Fruit fly (Drosophila melanogaster) whole organism, embryonic: ENCODE data around the gene CG7239.

ENCODE experiments used
- Bdp1 ChIP-seq: fragments of 200-800 bp; sonication (Bioruptor generic); optimal IDR thresholded peaks from 3 replicates; lab custom pipeline; 2016; ENCODE audit warnings: missing biosample characterization, missing genetic modification characterization
- BtbVII ChIP-seq: fragments of 200-800 bp; sonication (Bioruptor generic); optimal IDR thresholded peaks from 3 replicates; lab custom pipeline; 2017; ENCODE audit warnings: missing biosample characterization, mild to moderate bottlenecking, missing genetic modification characterization
- CG10366 ChIP-seq: fragments of 200-800 bp; sonication (Bioruptor generic); IDR thresholded peaks from 2 replicates; pipeline ENCODE4 v1.3.6; 2022; ENCODE audit warnings: missing biosample characterization, missing genetic modification characterization
- CG11398 ChIP-seq: fragments of 200-800 bp; sonication (Bioruptor generic); optimal IDR thresholded peaks from 2 replicates; lab custom pipeline; 2016; ENCODE audit warnings: missing biosample characterization, missing genetic modification characterization
- CG11456 ChIP-seq: fragments of 200-800 bp; sonication (Bioruptor generic); IDR thresholded peaks from 3 replicates; pipeline ENCODE4 v1.3.6; 2022; ENCODE audit warnings: missing biosample characterization, missing genetic modification characterization
- CG14014 ChIP-seq: fragments of 200-800 bp; sonication (Bioruptor generic); IDR thresholded peaks from 2 replicates; pipeline ENCODE4 v1.3.6; 2022; ENCODE audit warnings: missing biosample characterization, missing genetic modification characterization
- CG15073 ChIP-seq: fragments of 200-800 bp; sonication (Bioruptor generic); optimal IDR thresholded peaks from 2 replicates; lab custom pipeline; 2016; ENCODE audit warnings: missing biosample characterization, missing genetic modification characterization
- CG15269 ChIP-seq: fragments of 200-800 bp; sonication (Bioruptor generic); optimal IDR thresholded peaks from 2 replicates; lab custom pipeline; 2018; ENCODE audit warnings: missing biosample characterization, mild to moderate bottlenecking, missing genetic modification characterization, moderate library complexity
- CG1529 ChIP-seq: fragments of 200-800 bp; sonication (Bioruptor generic); optimal IDR thresholded peaks from 3 replicates; lab custom pipeline; 2018; ENCODE audit warnings: missing biosample characterization, missing genetic modification characterization
- CG15601 ChIP-seq: fragments of 200-800 bp; sonication (Bioruptor generic); optimal IDR thresholded peaks from 3 replicates; lab custom pipeline; 2019; ENCODE audit warnings: missing biosample characterization, mild to moderate bottlenecking, missing genetic modification characterization, moderate library complexity
- CG17568 ChIP-seq: fragments of 200-800 bp; sonication (Bioruptor generic); optimal IDR thresholded peaks from 2 replicates; lab custom pipeline; 2018; ENCODE audit warnings: missing biosample characterization, mild to moderate bottlenecking, missing genetic modification characterization, moderate library complexity
- CG18011 ChIP-seq: fragments of 200-800 bp; sonication (Bioruptor generic); optimal IDR thresholded peaks from 2 replicates; lab custom pipeline; 2017; ENCODE audit warnings: missing biosample characterization, missing genetic modification characterization, mild to moderate bottlenecking, moderate library complexity, missing genotype
- CG2120 ChIP-seq: fragments of 200-800 bp; sonication (Bioruptor generic); optimal IDR thresholded peaks from 3 replicates; lab custom pipeline; 2016; ENCODE audit warnings: missing biosample characterization, missing genetic modification characterization
- CG2875 ChIP-seq: fragments of 200-800 bp; sonication (Bioruptor generic); optimal IDR thresholded peaks from 2 replicates; lab custom pipeline; 2017; ENCODE audit warnings: missing biosample characterization, mild to moderate bottlenecking, missing genetic modification characterization, missing genetic modification reagents
- CG2889 ChIP-seq: fragments of 200-800 bp; sonication (Bioruptor generic); IDR thresholded peaks from 3 replicates; pipeline ENCODE4 v1.3.6; 2022; ENCODE audit warnings: missing biosample characterization, missing genetic modification characterization
- CG33557 ChIP-seq: fragments of 200-800 bp; sonication (Bioruptor generic); optimal IDR thresholded peaks from 2 replicates; lab custom pipeline; 2019; ENCODE audit warnings: missing biosample characterization, mild to moderate bottlenecking, missing genetic modification characterization, moderate library complexity
- CG3847 ChIP-seq: fragments of 200-800 bp; sonication (Bioruptor generic); IDR thresholded peaks from 2 replicates; pipeline ENCODE4 v1.3.6; 2022; ENCODE audit warnings: missing biosample characterization, missing genetic modification characterization
- CG7372 ChIP-seq: fragments of 200-800 bp; sonication (Bioruptor generic); IDR thresholded peaks from 2 replicates; pipeline ENCODE4 v1.3.6; 2022; ENCODE audit warnings: missing biosample characterization, missing genetic modification characterization
- CG7963 ChIP-seq: fragments of 200-800 bp; sonication (Bioruptor generic); IDR thresholded peaks from 3 replicates; pipeline ENCODE4 v1.3.6; 2022; ENCODE audit warnings: missing biosample characterization, missing genetic modification characterization; ENCODE audit not compliant: partially characterized antibody
- CG8089 ChIP-seq: fragments of 200-800 bp; sonication (Bioruptor generic); optimal IDR thresholded peaks from 3 replicates; lab custom pipeline; 2016; ENCODE audit warnings: missing biosample characterization, missing genetic modification characterization
- CG8388 ChIP-seq: fragments of 200-800 bp; sonication (Bioruptor generic); optimal IDR thresholded peaks from 2 replicates; lab custom pipeline; 2019; ENCODE audit warnings: missing biosample characterization, mild to moderate bottlenecking, missing genetic modification characterization, moderate library complexity
- CTCF ChIP-seq: fragments of 200-800 bp; sonication (Bioruptor generic); optimal IDR thresholded peaks from 2 replicates; lab custom pipeline; 2017; ENCODE audit warnings: missing biosample characterization, mild to moderate bottlenecking, missing genetic modification characterization, moderate library complexity
- Dad ChIP-seq: fragments of 200-800 bp; sonication (Bioruptor generic); optimal IDR thresholded peaks from 3 replicates; lab custom pipeline; 2016; ENCODE audit warnings: missing biosample characterization, missing genetic modification characterization
- Dbx ChIP-seq: fragments of 200-800 bp; sonication (Bioruptor generic); IDR thresholded peaks from 3 replicates; pipeline ENCODE4 v1.3.6; 2022; ENCODE audit warnings: missing biosample characterization, missing genetic modification characterization
- Deaf1 ChIP-seq: fragments of 200-800 bp; optimal IDR thresholded peaks from 3 replicates; lab custom pipeline; 2019; ENCODE audit warnings: missing biosample characterization, mild to moderate bottlenecking, missing genetic modification characterization, moderate library complexity
- Dref ChIP-seq: fragments of 200-800 bp; sonication (Bioruptor generic); IDR thresholded peaks from 2 replicates; pipeline ENCODE4 v1.3.6; 2022; ENCODE audit warnings: missing biosample characterization, missing genetic modification characterization
- NK7.1 ChIP-seq: fragments of 200-800 bp; sonication (Bioruptor generic); optimal IDR thresholded peaks from 3 replicates; lab custom pipeline; 2016; ENCODE audit warnings: missing biosample characterization, missing genetic modification characterization
- ara ChIP-seq: fragments of 200-800 bp; sonication (Bioruptor generic); IDR thresholded peaks from 2 replicates; pipeline ENCODE4 v1.3.6; 2022; ENCODE audit warnings: missing biosample characterization, missing genetic modification characterization
- bbx ChIP-seq: fragments of 200-800 bp; sonication (Bioruptor generic); IDR thresholded peaks from 2 replicates; pipeline ENCODE4 v1.3.6; 2022; ENCODE audit warnings: missing biosample characterization, missing genetic modification characterization; ENCODE audit not compliant: partially characterized antibody
- cas ChIP-seq: fragments of 200-800 bp; sonication (Bioruptor generic); IDR thresholded peaks from 2 replicates; pipeline ENCODE4 v1.3.6; 2022; ENCODE audit warnings: missing biosample characterization, missing genetic modification characterization
- eve ChIP-seq, 2 experiments: fragments of >200 bp; optimal IDR thresholded peaks; 2 replicates each; lab custom pipeline; 2017; ENCODE audit warnings: missing biosample characterization in 2 of 2, missing genetic modification characterization in 2 of 2
- gro ChIP-seq: fragments of 200-800 bp; sonication (Bioruptor generic); optimal IDR thresholded peaks from 2 replicates; lab custom pipeline; 2016; ENCODE audit warnings: missing biosample characterization, missing genetic modification characterization
- hkb ChIP-seq, 2 experiments: fragments of 200-800 bp in 1 of 2; fragments of >200 bp in 1 of 2; sonication (Bioruptor generic) in 1 of 2; IDR thresholded peaks in 1 of 2; optimal IDR thresholded peaks in 1 of 2; 2 replicates each; pipeline versions ENCODE4 v1.3.6 to Lab custom; 2017 to 2022; ENCODE audit warnings: missing biosample characterization in 1 of 2, missing genetic modification characterization in 1 of 2
- nmo ChIP-seq: fragments of 200-800 bp; sonication (Bioruptor generic); optimal IDR thresholded peaks from 2 replicates; lab custom pipeline; 2018; ENCODE audit warnings: missing biosample characterization, mild to moderate bottlenecking, missing genetic modification characterization, moderate library complexity
- peb ChIP-seq: fragments of 200-800 bp; sonication (Bioruptor generic); IDR thresholded peaks from 2 replicates; pipeline ENCODE4 v1.3.6; 2022; ENCODE audit warnings: missing biosample characterization, missing genetic modification characterization
- pros ChIP-seq: fragments of 200-800 bp; sonication (Bioruptor generic); optimal IDR thresholded peaks from 3 replicates; lab custom pipeline; 2019; ENCODE audit warnings: missing biosample characterization, mild to moderate bottlenecking, missing genetic modification characterization, moderate library complexity
- rib ChIP-seq: fragments of 200-800 bp; sonication (Bioruptor generic); IDR thresholded peaks from 2 replicates; pipeline ENCODE4 v1.3.6; 2022; ENCODE audit warnings: missing biosample characterization, missing genetic modification characterization
- scrt ChIP-seq: fragments of 200-800 bp; sonication (Bioruptor generic); optimal IDR thresholded peaks from 2 replicates; lab custom pipeline; 2018; ENCODE audit warnings: missing biosample characterization, mild to moderate bottlenecking, missing genetic modification characterization, moderate library complexity
- sd ChIP-seq: fragments of 200-800 bp; sonication (Bioruptor generic); optimal IDR thresholded peaks from 3 replicates; lab custom pipeline; 2018; ENCODE audit warnings: missing biosample characterization, mild to moderate bottlenecking, missing genetic modification characterization, moderate library complexity
- sim ChIP-seq: fragments of 200-800 bp; sonication (Bioruptor generic); IDR thresholded peaks from 2 replicates; pipeline ENCODE4 v1.3.6; 2022; ENCODE audit warnings: missing biosample characterization, missing genetic modification characterization
- slbo ChIP-seq: fragments of 200-800 bp; sonication (Bioruptor generic); IDR thresholded peaks from 2 replicates; pipeline ENCODE4 v1.3.6; 2022; ENCODE audit warnings: missing biosample characterization, missing genetic modification characterization
- sna ChIP-seq: fragments of 200-800 bp; sonication (Bioruptor generic); IDR thresholded peaks from 2 replicates; pipeline ENCODE4 v1.3.6; 2022; ENCODE audit warnings: missing biosample characterization, missing genetic modification characterization; ENCODE audit not compliant: partially characterized antibody
- sr ChIP-seq: fragments of 200-800 bp; sonication (Bioruptor generic); IDR thresholded peaks from 3 replicates; pipeline ENCODE4 v1.3.6; 2022; ENCODE audit warnings: missing biosample characterization, missing genetic modification characterization
- stc ChIP-seq: fragments of 200-800 bp; sonication (Bioruptor generic); IDR thresholded peaks from 2 replicates; pipeline ENCODE4 v1.3.6; 2022; ENCODE audit warnings: missing biosample characterization, missing genetic modification characterization
- sug ChIP-seq: fragments of 200-800 bp; optimal IDR thresholded peaks from 2 replicates; lab custom pipeline; 2019; ENCODE audit warnings: missing biosample characterization, mild to moderate bottlenecking, missing genetic modification characterization, moderate library complexity
- tio ChIP-seq: fragments of 200-800 bp; sonication (Bioruptor generic); optimal IDR thresholded peaks from 2 replicates; lab custom pipeline; 2017; ENCODE audit warnings: missing biosample characterization, missing genetic modification characterization, inconsistent platforms
- vnd ChIP-seq: fragments of 200-800 bp; sonication (Bioruptor generic); IDR thresholded peaks from 3 replicates; pipeline ENCODE4 v1.3.6; 2022; ENCODE audit warnings: missing biosample characterization, missing genetic modification characterization; ENCODE audit not compliant: partially characterized antibody
- yki ChIP-seq: fragments of >200 bp; optimal IDR thresholded peaks from 3 replicates; lab custom pipeline; 2018
- zf30C ChIP-seq: fragments of 200-800 bp; sonication (Bioruptor generic); optimal IDR thresholded peaks from 3 replicates; lab custom pipeline; 2018; ENCODE audit warnings: missing biosample characterization, mild to moderate bottlenecking, missing genetic modification characterization

Gene CG7239

DNA sequence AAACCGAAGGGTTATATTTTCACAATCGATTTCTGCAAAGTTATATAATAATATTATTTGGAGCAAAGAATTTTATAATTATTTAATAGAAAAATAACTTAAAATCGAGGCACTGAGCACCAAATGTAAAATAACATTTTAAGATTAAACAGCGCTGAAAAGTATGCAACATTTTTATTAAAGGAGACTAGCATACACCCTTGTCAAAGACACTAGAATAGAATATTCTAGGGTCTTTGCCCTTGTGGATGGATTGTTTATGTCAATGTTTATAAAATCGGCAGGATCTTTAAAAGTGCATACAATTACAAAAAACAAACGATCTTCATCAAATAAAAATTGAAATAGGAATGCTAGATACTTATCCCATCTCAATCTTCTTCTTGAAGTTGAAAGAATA is 2.1 kb downstream of the CG7239 start (continued):
- no peak for TF ChIP-seq eve (GFP tag; optimal IDR thresholded peaks at IDR 0.05; lab: Kevin White, UChicago)
- no peak for TF ChIP-seq Dad (GFP tag; lab: Kevin White, UChicago)
- TF ChIP-seq tio: no peak
- no peak for TF ChIP-seq sim (GFP tag; lab: Robert Waterston, UW)
- no peak for TF ChIP-seq NK7.1 (GFP tag; lab: Kevin White, UChicago)

- TF ChIP-seq peb (GFP tag; lab: Robert Waterston, UW) (no peak), zf30C (GFP tag; lab: Kevin White, UChicago) (no peak), CG2875 (no peak), CTCF (GFP tag; lab: Kevin White, UChicago) (no peak), CG14014 (GFP tag; lab: Robert Waterston, UW) (no peak), CG2889 (peak; percentile 78), rib (GFP tag; lab: Robert Waterston, UW) (no peak), CG17568 (no peak), nmo (GFP tag; lab: Kevin White, UChicago) (no peak), CG8089 (GFP tag; lab: Kevin White, UChicago) (no peak), CG11398 (GFP tag; lab: Kevin White, UChicago) (no peak), CG18011 (GFP tag; lab: Kevin White, UChicago) (no peak), CG33557 (GFP tag; lab: Kevin White, UChicago) (no peak), sug (tag; lab: Kevin White, UChicago) (no peak), CG10366 (GFP tag; lab: Robert Waterston, UW) (no peak), Bdp1 (GFP tag; lab: Kevin White, UChicago) (no peak), yki (lab: Kevin White, UChicago) (peak; percentile 33), sna (GFP tag; lab: Robert Waterston, UW) (no peak), BtbVII (no peak), pros (GFP tag; lab: Kevin White, UChicago) (no peak), CG7963 (GFP tag; lab: Robert Waterston, UW) (no peak), sr (GFP tag; lab: Robert Waterston, UW) (no peak), cas (GFP tag; lab: Robert Waterston, UW) (no peak), CG3847 (GFP tag; lab: Robert Waterston, UW) (no peak; the same call in 1 of the 2 replicates), stc (0 out of 2 replicates have a peak, but pooled peaks have one; percentile 0), bbx (GFP tag; lab: Robert Waterston, UW) (0 out of 2 replicates have a peak, but pooled peaks have one; percentile 23), vnd (no peak), CG8388 (GFP tag; lab: Kevin White, UChicago) (no peak), CG7372 (no peak), scrt (GFP tag; lab: Kevin White, UChicago) (no peak), tio (no peak), Dref (no peak), CG15269 (tag; lab: Kevin White, UChicago) (no peak), slbo (GFP tag; lab: Robert Waterston, UW) (peak; percentile 29; the same call in 1 of the 2 replicates), CG1529 (GFP tag; lab: Kevin White, UChicago) (no peak), hkb (optimal IDR thresholded peaks at IDR 0.05; lab: Kevin White, UChicago) (no peak), hkb (GFP tag; IDR thresholded peaks at IDR 0.05; lab: Robert Waterston, UW) (no peak), CG15601 (tag; lab: Kevin White, UChicago) (no peak), Dbx (no peak), Deaf1 (no peak), CG15073 (GFP tag; lab: Kevin White, UChicago) (no peak), ara (GFP tag; lab: Robert Waterston, UW) (no peak), sd (no peak), CG11456 (GFP tag; lab: Robert Waterston, UW) (no peak), CG2120 (GFP tag; lab: Kevin White, UChicago) (peak; percentile 12), gro (GFP tag; lab: Kevin White, UChicago) (no peak)
Measured at dm6 chr2L:5805091-5805817, 3.2 kb downstream of the CG7239 start, which contains the start of gene CG11034. TSS of gene CG11034 (plus strand) at chr2L:5805395.
